Fruit fly (Drosophila melanogaster) whole organism, embryonic: ENCODE measurements around the gene Ca-Ma2d.

Source experiments
- Bdp1 ChIP-seq: fragments of 200-800 bp; sonication (Bioruptor generic); optimal IDR thresholded peaks from 3 replicates; lab custom pipeline; 2016; ENCODE audit warnings: missing biosample characterization, missing genetic modification characterization
- CG1024 ChIP-seq: fragments of 200-800 bp; sonication (Bioruptor generic); IDR thresholded peaks from 2 replicates; pipeline ENCODE4 v1.3.6; 2022; ENCODE audit warnings: missing biosample characterization, missing genetic modification characterization
- CG10366 ChIP-seq: fragments of 200-800 bp; sonication (Bioruptor generic); IDR thresholded peaks from 2 replicates; pipeline ENCODE4 v1.3.6; 2022; ENCODE audit warnings: missing biosample characterization, missing genetic modification characterization
- CG11695 ChIP-seq: fragments of 200-800 bp; sonication (Bioruptor generic); IDR thresholded peaks from 3 replicates; pipeline ENCODE4 v1.3.6; 2022; ENCODE audit warnings: missing biosample characterization, missing genetic modification characterization
- CG14014 ChIP-seq: fragments of 200-800 bp; sonication (Bioruptor generic); IDR thresholded peaks from 2 replicates; pipeline ENCODE4 v1.3.6; 2022; ENCODE audit warnings: missing biosample characterization, missing genetic modification characterization
- CG15514 ChIP-seq: fragments of 200-800 bp; sonication (Bioruptor generic); optimal IDR thresholded peaks from 3 replicates; lab custom pipeline; 2017; ENCODE audit warnings: missing biosample characterization, missing genetic modification characterization, mild to moderate bottlenecking, moderate library complexity, missing genetic modification reagents
- CG1603 ChIP-seq: fragments of 200-800 bp; sonication (Bioruptor generic); optimal IDR thresholded peaks from 2 replicates; lab custom pipeline; 2019; ENCODE audit warnings: missing biosample characterization, mild to moderate bottlenecking, missing genetic modification characterization, moderate library complexity
- CG1832 ChIP-seq: fragments of 200-800 bp; sonication (Bioruptor generic); optimal IDR thresholded peaks from 2 replicates; lab custom pipeline; 2017; ENCODE audit warnings: missing biosample characterization, mild to moderate bottlenecking, missing genetic modification characterization, inconsistent platforms
- CG2120 ChIP-seq: fragments of 200-800 bp; sonication (Bioruptor generic); optimal IDR thresholded peaks from 3 replicates; lab custom pipeline; 2016; ENCODE audit warnings: missing biosample characterization, missing genetic modification characterization
- CG2712 ChIP-seq: fragments of 200-800 bp; optimal IDR thresholded peaks from 3 replicates; lab custom pipeline; 2019; ENCODE audit warnings: missing biosample characterization, mild to moderate bottlenecking, missing genetic modification characterization, moderate library complexity
- CG31441 ChIP-seq: fragments of 200-800 bp; sonication (Bioruptor generic); IDR thresholded peaks from 2 replicates; pipeline ENCODE4 v1.3.6; 2022; ENCODE audit warnings: missing biosample characterization, missing genetic modification characterization
- CG3281 ChIP-seq: fragments of 200-800 bp; sonication (Bioruptor generic); optimal IDR thresholded peaks from 3 replicates; lab custom pipeline; 2017; ENCODE audit warnings: missing biosample characterization, mild to moderate bottlenecking, missing genetic modification characterization
- CG34422 ChIP-seq: fragments of 200-800 bp; sonication (Bioruptor generic); IDR thresholded peaks from 3 replicates; pipeline ENCODE4 v1.3.6; 2022; ENCODE audit warnings: missing biosample characterization, missing genetic modification characterization
- CG5953 ChIP-seq: fragments of 200-800 bp; sonication (Bioruptor generic); IDR thresholded peaks from 2 replicates; pipeline ENCODE4 v1.3.6; 2022; ENCODE audit warnings: missing biosample characterization, missing genetic modification characterization
- CG7556 ChIP-seq: fragments of 200-800 bp; sonication (Bioruptor generic); optimal IDR thresholded peaks from 2 replicates; lab custom pipeline; 2017; ENCODE audit warnings: missing biosample characterization, mild to moderate bottlenecking, missing genetic modification characterization
- CG8359 ChIP-seq: fragments of 200-800 bp; sonication (Bioruptor generic); optimal IDR thresholded peaks from 2 replicates; lab custom pipeline; 2017; ENCODE audit warnings: missing biosample characterization, mild to moderate bottlenecking, missing genetic modification characterization, borderline replicate concordance
- CG8924 ChIP-seq: fragments of 200-800 bp; optimal IDR thresholded peaks from 3 replicates; lab custom pipeline; 2019; ENCODE audit warnings: missing biosample characterization, mild to moderate bottlenecking, missing genetic modification characterization, moderate library complexity
- CG9609 ChIP-seq: fragments of 200-800 bp; sonication (Bioruptor generic); optimal IDR thresholded peaks from 3 replicates; lab custom pipeline; 2016; ENCODE audit warnings: missing biosample characterization, missing genetic modification characterization
- CG9932 ChIP-seq: fragments of 200-800 bp; sonication (Bioruptor generic); IDR thresholded peaks from 2 replicates; pipeline ENCODE4 v1.3.6; 2022; ENCODE audit warnings: missing biosample characterization, missing genetic modification characterization
- Dad ChIP-seq: fragments of 200-800 bp; sonication (Bioruptor generic); optimal IDR thresholded peaks from 3 replicates; lab custom pipeline; 2016; ENCODE audit warnings: missing biosample characterization, missing genetic modification characterization
- Fer1 ChIP-seq: fragments of 200-800 bp; sonication (Bioruptor generic); optimal IDR thresholded peaks from 2 replicates; lab custom pipeline; 2017; ENCODE audit warnings: missing biosample characterization, mild to moderate bottlenecking, missing genetic modification characterization
- HLH54F ChIP-seq: fragments of 200-800 bp; sonication (Bioruptor generic); optimal IDR thresholded peaks from 3 replicates; lab custom pipeline; 2016; ENCODE audit warnings: missing biosample characterization, missing genetic modification characterization
- Lhr ChIP-seq: fragments of 200-800 bp; sonication (Bioruptor generic); optimal IDR thresholded peaks from 3 replicates; lab custom pipeline; 2017; ENCODE audit warnings: mild to moderate bottlenecking, missing biosample characterization, missing genetic modification reagents, missing genetic modification characterization
- Nf-YA ChIP-seq: fragments of 200-800 bp; sonication (Bioruptor generic); IDR thresholded peaks from 2 replicates; pipeline ENCODE4 v1.3.6; 2022; ENCODE audit warnings: missing biosample characterization, missing genetic modification characterization
- Ptx1 ChIP-seq: fragments of 200-800 bp; sonication (Bioruptor generic); IDR thresholded peaks from 2 replicates; pipeline ENCODE4 v1.3.6; 2022; ENCODE audit warnings: missing biosample characterization, missing genetic modification characterization
- Spps ChIP-seq: fragments of 200-800 bp; sonication (Bioruptor generic); optimal IDR thresholded peaks from 2 replicates; lab custom pipeline; 2018; ENCODE audit warnings: missing biosample characterization, mild to moderate bottlenecking, missing genetic modification characterization
- Taf1 ChIP-seq: fragments of 200-800 bp; sonication (Bioruptor generic); IDR thresholded peaks from 2 replicates; pipeline ENCODE4 v1.3.6; 2022; ENCODE audit warnings: missing biosample characterization, missing genetic modification characterization
- YL-1 ChIP-seq: fragments of 200-800 bp; sonication (Bioruptor generic); optimal IDR thresholded peaks from 3 replicates; lab custom pipeline; 2017; ENCODE audit warnings: missing biosample characterization, mild to moderate bottlenecking, missing genetic modification characterization
- al ChIP-seq: fragments of 200-800 bp; sonication (Bioruptor generic); IDR thresholded peaks from 2 replicates; pipeline ENCODE4 v1.3.6; 2022; ENCODE audit warnings: missing biosample characterization, missing genetic modification characterization
- amos ChIP-seq: fragments of 200-800 bp; sonication (Bioruptor generic); IDR thresholded peaks from 2 replicates; pipeline ENCODE4 v1.3.6; 2022; ENCODE audit warnings: missing biosample characterization, missing genetic modification characterization; ENCODE audit not compliant: partially characterized antibody
- aop ChIP-seq: fragments of 200-800 bp; sonication (Bioruptor generic); IDR thresholded peaks from 2 replicates; pipeline ENCODE4 v1.3.6; 2022; ENCODE audit warnings: missing biosample characterization, missing genetic modification characterization
- ash1 ChIP-seq: fragments of 200-800 bp; sonication (Bioruptor generic); optimal IDR thresholded peaks from 2 replicates; lab custom pipeline; 2018; ENCODE audit warnings: missing biosample characterization, mild to moderate bottlenecking, missing genetic modification characterization
- bbx ChIP-seq: fragments of 200-800 bp; sonication (Bioruptor generic); IDR thresholded peaks from 2 replicates; pipeline ENCODE4 v1.3.6; 2022; ENCODE audit warnings: missing biosample characterization, missing genetic modification characterization; ENCODE audit not compliant: partially characterized antibody
- cas ChIP-seq: fragments of 200-800 bp; sonication (Bioruptor generic); IDR thresholded peaks from 2 replicates; pipeline ENCODE4 v1.3.6; 2022; ENCODE audit warnings: missing biosample characterization, missing genetic modification characterization
- chinmo ChIP-seq: fragments of 200-800 bp; sonication (Bioruptor generic); IDR thresholded peaks from 4 replicates; pipeline ENCODE4 v1.3.6; 2022; ENCODE audit warnings: missing biosample characterization, missing genetic modification characterization; ENCODE audit not compliant: partially characterized antibody
- eve ChIP-seq, 2 experiments: fragments of >200 bp; optimal IDR thresholded peaks; 2 replicates each; lab custom pipeline; 2017; ENCODE audit warnings: missing biosample characterization in 2 of 2, missing genetic modification characterization in 2 of 2
- fd96Cb ChIP-seq: fragments of 200-800 bp; sonication (Bioruptor generic); optimal IDR thresholded peaks from 2 replicates; lab custom pipeline; 2018; ENCODE audit warnings: missing biosample characterization, mild to moderate bottlenecking, missing genetic modification characterization, moderate library complexity
- gcm ChIP-seq: fragments of 200-800 bp; sonication (Bioruptor generic); optimal IDR thresholded peaks from 2 replicates; lab custom pipeline; 2019; ENCODE audit warnings: missing biosample characterization, mild to moderate bottlenecking, missing genetic modification characterization, moderate library complexity
- gcm2 ChIP-seq: fragments of 200-800 bp; sonication (Bioruptor generic); optimal IDR thresholded peaks from 2 replicates; lab custom pipeline; 2016; ENCODE audit warnings: missing biosample characterization, missing genetic modification characterization
- inv ChIP-seq: fragments of 200-800 bp; sonication (Bioruptor generic); IDR thresholded peaks from 2 replicates; pipeline ENCODE4 v1.3.6; 2022; ENCODE audit warnings: missing biosample characterization, missing genetic modification characterization; ENCODE audit not compliant: partially characterized antibody
- jing ChIP-seq: fragments of 200-800 bp; sonication (Bioruptor generic); optimal IDR thresholded peaks from 2 replicates; lab custom pipeline; 2018; ENCODE audit warnings: missing biosample characterization, mild to moderate bottlenecking, missing genetic modification characterization
- luna ChIP-seq: fragments of 200-800 bp; sonication (Bioruptor generic); optimal IDR thresholded peaks from 2 replicates; lab custom pipeline; 2016; ENCODE audit warnings: missing biosample characterization, missing genetic modification characterization
- mam ChIP-seq: fragments of 200-800 bp; sonication (Bioruptor generic); optimal IDR thresholded peaks from 3 replicates; lab custom pipeline; 2016; ENCODE audit warnings: missing biosample characterization, missing genetic modification characterization
- nerfin-1 ChIP-seq: fragments of 200-800 bp; sonication (Bioruptor generic); optimal IDR thresholded peaks from 3 replicates; lab custom pipeline; 2019; ENCODE audit warnings: missing biosample characterization, mild to moderate bottlenecking, missing genetic modification characterization, moderate library complexity
- sd ChIP-seq: fragments of 200-800 bp; sonication (Bioruptor generic); optimal IDR thresholded peaks from 3 replicates; lab custom pipeline; 2018; ENCODE audit warnings: missing biosample characterization, mild to moderate bottlenecking, missing genetic modification characterization, moderate library complexity
- sob ChIP-seq: fragments of 200-800 bp; sonication (Bioruptor generic); IDR thresholded peaks from 2 replicates; pipeline ENCODE4 v1.3.6; 2022; ENCODE audit warnings: missing biosample characterization, missing genetic modification characterization
- tll ChIP-seq, 2 experiments: fragments of 200-800 bp in 1 of 2; fragments of >200 bp in 1 of 2; sonication (Bioruptor generic) in 1 of 2; optimal IDR thresholded peaks; 2 replicates each; lab custom pipeline; 2017 to 2019; ENCODE audit warnings: missing biosample characterization in 2 of 2, missing genetic modification characterization in 2 of 2, mild to moderate bottlenecking in 1 of 2, moderate library complexity in 1 of 2
- vvl ChIP-seq: fragments of 200-800 bp; sonication (Bioruptor generic); IDR thresholded peaks from 2 replicates; pipeline ENCODE4 v1.3.6; 2022; ENCODE audit warnings: missing biosample characterization, missing genetic modification characterization
- z ChIP-seq: fragments of 200-800 bp; sonication (Bioruptor generic); IDR thresholded peaks from 3 replicates; pipeline ENCODE4 v1.3.6; 2022; ENCODE audit warnings: missing biosample characterization, missing genetic modification characterization
- zf30C ChIP-seq: fragments of 200-800 bp; sonication (Bioruptor generic); optimal IDR thresholded peaks from 3 replicates; lab custom pipeline; 2018; ENCODE audit warnings: missing biosample characterization, mild to moderate bottlenecking, missing genetic modification characterization

Gene Ca-Ma2d

dm6 chr2L:16287602-16288392 is 56.5 kb downstream of the Ca-Ma2d start, which contains the start of the genes crp and pkaap (continued):
- TF ChIP-seq CG1832 (GFP tag; lab: Kevin White, UChicago) (no peak), tll (GFP tag; optimal IDR thresholded peaks at IDR 0.05; lab: Kevin White, UChicago) (no peak), eve (GFP tag; optimal IDR thresholded peaks at IDR 0.05; lab: Kevin White, UChicago) (no peak), amos (GFP tag; lab: Robert Waterston, UW) (no peak), CG3281 (GFP tag; lab: Kevin White, UChicago) (peak; percentile 57), CG10366 (no peak), jing (GFP tag; lab: Kevin White, UChicago) (peak; percentile 51), bbx (GFP tag; lab: Robert Waterston, UW) (no peak), Fer1 (GFP tag; lab: Kevin White, UChicago) (peak; percentile 54), cas (no peak), sob (GFP tag; lab: Robert Waterston, UW) (no peak), ash1 (GFP tag; lab: Kevin White, UChicago) (peak; percentile 44), sd (tag; lab: Kevin White, UChicago) (peak; percentile 39), Bdp1 (peak; percentile 82), nerfin-1 (tag; lab: Kevin White, UChicago) (no peak), Spps (tag; lab: Kevin White, UChicago) (peak; percentile 12), al (GFP tag; lab: Robert Waterston, UW) (no peak), Nf-YA (GFP tag; lab: Robert Waterston, UW) (no peak), CG11695 (GFP tag; lab: Robert Waterston, UW) (no peak), CG1024 (GFP tag; lab: Robert Waterston, UW) (no peak), CG7556 (GFP tag; lab: Kevin White, UChicago) (peak; percentile 65), CG15514 (GFP tag; lab: Kevin White, UChicago) (peak; percentile 73), CG8924 (tag; lab: Kevin White, UChicago) (peak; percentile 49), HLH54F (peak; percentile 89), CG2712 (peak; percentile 77), inv (GFP tag; lab: Robert Waterston, UW) (no peak), CG2120 (peak; percentile 92), CG5953 (GFP tag; lab: Robert Waterston, UW) (no peak), CG9609 (peak; percentile 75), zf30C (peak; percentile 71), CG8359 (GFP tag; lab: Kevin White, UChicago) (peak; percentile 26), YL-1 (peak; percentile 75), chinmo (GFP tag; lab: Robert Waterston, UW) (no peak), aop (GFP tag; lab: Robert Waterston, UW) (no peak), Dad (GFP tag; lab: Kevin White, UChicago) (peak; percentile 87), Lhr (GFP tag; lab: Kevin White, UChicago) (peak; percentile 91), Ptx1 (GFP tag; lab: Robert Waterston, UW) (no peak), z (GFP tag; lab: Robert Waterston, UW) (no peak), gcm2 (GFP tag; lab: Kevin White, UChicago) (peak; percentile 78), CG9932 (GFP tag; lab: Robert Waterston, UW) (no peak), Taf1 (GFP tag; lab: Robert Waterston, UW) (no peak), CG1603 (tag; lab: Kevin White, UChicago) (peak; percentile 89), gcm (GFP tag; lab: Kevin White, UChicago) (no peak), mam (peak; percentile 91), luna (GFP tag; lab: Kevin White, UChicago) (peak; percentile 36), CG14014 (GFP tag; lab: Robert Waterston, UW) (no peak), vvl (no peak), fd96Cb (peak; percentile 53), CG34422 (GFP tag; lab: Robert Waterston, UW) (no peak), CG31441 (no peak)
